Worm (Caenorhabditis elegans): ENCODE results near the gene C10E2.2.

C10E2.2 gene

ce11 chrX:16724954-16725353 lies 20.1 kb upstream of the C10E2.2 start:
- no peak for TF ChIP-seq F52B5.7 (tag; optimal IDR thresholded peaks at IDR 0.05)
- TF ChIP-seq ztf-18 (tag; optimal IDR thresholded peaks at IDR 0.05): no peak
- TF ChIP-seq K12H6.12 (tag; optimal IDR thresholded peaks at IDR 0.05): no peak
- peak; percentile 12; the same call in 1 of the 2 replicates for TF ChIP-seq cebp-1 (GFP tag; IDR thresholded peaks at IDR 0.05)
- peak; percentile 4 for TF ChIP-seq cebp-1 (tag; optimal IDR thresholded peaks at IDR 0.05)
- no peak for TF ChIP-seq F49E8.2 (tag; optimal IDR thresholded peaks at IDR 0.05; ENCODE audit: insufficient read depth)
- TF ChIP-seq him-1 (tag; optimal IDR thresholded peaks at IDR 0.05): no peak
- TF ChIP-seq dox-1 (GFP tag; IDR thresholded peaks at IDR 0.05): peak; percentile 62; the same call in 1 of the 2 replicates
- TF ChIP-seq K11D2.4 (GFP tag; IDR thresholded peaks at IDR 0.05): 0 out of 2 replicates have a peak, but pooled peaks have one; percentile 29
- no peak for TF ChIP-seq F22D6.2 (tag; optimal IDR thresholded peaks at IDR 0.05)
- TF ChIP-seq ceh-58 (GFP tag; IDR thresholded peaks at IDR 0.05): no peak
- no peak for TF ChIP-seq bed-2 (GFP tag; IDR thresholded peaks at IDR 0.05)
- peak; percentile 41 for TF ChIP-seq ets-4 (GFP tag; optimal IDR thresholded peaks at IDR 0.05)
- peak; percentile 1 to 69 for TF ChIP-seq let-607 (tag; optimal IDR thresholded peaks at IDR 0.05)
- no peak for TF ChIP-seq egl-44 (GFP tag; IDR thresholded peaks at IDR 0.05)
- no peak for TF ChIP-seq hsf-1 (GFP tag; IDR thresholded peaks at IDR 0.05)
- TF ChIP-seq ztf-22 (GFP tag; optimal IDR thresholded peaks at IDR 0.05): peak; percentile 61
- no peak for TF ChIP-seq lsl-1 (GFP tag; optimal IDR thresholded peaks at IDR 0.05)
- TF ChIP-seq snpc-4 (GFP tag; optimal IDR thresholded peaks at IDR 0.05): no peak
- TF ChIP-seq snpc-4 (tag; optimal IDR thresholded peaks at IDR 0.05): peak in 2 of 4 experiments; percentile 44 to 59
- TF ChIP-seq somi-1 (GFP tag; optimal IDR thresholded peaks at IDR 0.05): peak; percentile 77
- no peak for TF ChIP-seq efl-1 (GFP tag; optimal IDR thresholded peaks at IDR 0.05)
- TF ChIP-seq madf-10 (tag; optimal IDR thresholded peaks at IDR 0.05): peak; percentile 14
- no peak for TF ChIP-seq ZK185.1 (tag; optimal IDR thresholded peaks at IDR 0.05; ENCODE audit: poor library complexity, severe bottlenecking)
- no peak for TF ChIP-seq ama-1 (optimal IDR thresholded peaks at IDR 0.05)
- TF ChIP-seq ama-1 (GFP tag; optimal IDR thresholded peaks at IDR 0.05): no peak
- TF ChIP-seq nhr-90 (tag; optimal IDR thresholded peaks at IDR 0.05): peak; percentile 17
- peak; percentile 44 for TF ChIP-seq attf-5 (GFP tag; optimal IDR thresholded peaks at IDR 0.05)
- peak; percentile 13 for TF ChIP-seq atf-7 (tag; optimal IDR thresholded peaks at IDR 0.05)
- peak; percentile 51 for TF ChIP-seq tbp1 (GFP tag; optimal IDR thresholded peaks at IDR 0.05)
- TF ChIP-seq unc-62 (GFP tag; optimal IDR thresholded peaks at IDR 0.05): peak; percentile 66
- no peak for TF ChIP-seq Y79H2A.3 (GFP tag; conservative IDR thresholded peaks at IDR 0.05)
- peak; percentile 69; the same call in 1 of the 2 replicates for TF ChIP-seq lir-1 (GFP tag; conservative IDR thresholded peaks at IDR 0.05)
- peak; percentile 47 for TF ChIP-seq F23B12.7 (tag; optimal IDR thresholded peaks at IDR 0.05; ENCODE audit: insufficient read depth)
- TF ChIP-seq nhr-80 (tag; optimal IDR thresholded peaks at IDR 0.05): peak; percentile 95
- TF ChIP-seq ztf-26 (tag; optimal IDR thresholded peaks at IDR 0.05): peak; percentile 47
- TF ChIP-seq tlf-1 (GFP tag; optimal IDR thresholded peaks at IDR 0.05): peak; percentile 32
- no peak for TF ChIP-seq nhr-120 (GFP tag; IDR thresholded peaks at IDR 0.05)
- no peak for TF ChIP-seq B0261.1 (tag; optimal IDR thresholded peaks at IDR 0.05)
- peak; percentile 72 for TF ChIP-seq lin-40 (tag; optimal IDR thresholded peaks at IDR 0.05)

DNA sequence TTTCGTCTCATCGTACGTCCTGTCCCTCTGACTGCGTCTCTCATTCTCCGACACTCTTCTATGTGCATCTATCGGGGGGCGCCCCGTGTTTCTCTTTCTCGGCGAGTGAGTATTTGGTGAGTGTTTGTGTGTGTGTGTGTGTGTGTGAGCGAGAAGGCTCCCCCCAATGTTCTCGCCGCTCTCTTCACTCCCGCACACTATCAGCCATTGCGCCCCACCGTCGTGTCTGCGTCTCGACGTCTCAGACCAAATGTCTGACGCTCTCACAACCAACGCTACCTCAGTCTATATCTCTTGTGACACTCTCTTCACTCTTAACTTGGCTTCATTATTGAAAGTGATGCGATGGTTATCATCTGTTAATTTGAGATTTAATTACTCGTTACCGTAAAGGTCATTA lies 18.2 kb upstream of the C10E2.2 start:
- peak; percentile 75 for TF ChIP-seq egrh-3 (GFP tag; IDR thresholded peaks at IDR 0.05)
- TF ChIP-seq K12H6.12 (tag; optimal IDR thresholded peaks at IDR 0.05): peak; percentile 95
- TF ChIP-seq cebp-2 (GFP tag; IDR thresholded peaks at IDR 0.05): no peak
- 0 out of 2 replicates have a peak, but pooled peaks have one; percentile 63 for TF ChIP-seq Y53G8AR.9 (GFP tag; conservative IDR thresholded peaks at IDR 0.05)
- no peak for TF ChIP-seq Y53F4B.3 (GFP tag; IDR thresholded peaks at IDR 0.05)
- peak; percentile 85 for TF ChIP-seq attf-5 (GFP tag; optimal IDR thresholded peaks at IDR 0.05)
- no peak for TF ChIP-seq B0019.2 (GFP tag; conservative IDR thresholded peaks at IDR 0.05)
- no peak for TF ChIP-seq unc-62 (GFP tag; optimal IDR thresholded peaks at IDR 0.05)
- peak; percentile 73; the same call in 1 of the 2 replicates for TF ChIP-seq rcor-1 (GFP tag; IDR thresholded peaks at IDR 0.05)
- no peak for TF ChIP-seq zim-3 (tag; optimal IDR thresholded peaks at IDR 0.05)
- no peak for TF ChIP-seq aptf-3 (GFP tag; IDR thresholded peaks at IDR 0.05)
- TF ChIP-seq nfya-2 (GFP tag; IDR thresholded peaks at IDR 0.05): no peak
- TF ChIP-seq hmg-1.2 (GFP tag; IDR thresholded peaks at IDR 0.05): peak; percentile 90
- peak; percentile 82 for TF ChIP-seq ztf-22 (GFP tag; optimal IDR thresholded peaks at IDR 0.05)
- peak; percentile 94 for TF ChIP-seq nhr-80 (tag; optimal IDR thresholded peaks at IDR 0.05)
- TF ChIP-seq nhr-120 (GFP tag; IDR thresholded peaks at IDR 0.05): no peak
- no peak for TF ChIP-seq lsl-1 (GFP tag; optimal IDR thresholded peaks at IDR 0.05)

Data from whole organism, young adult.